Worm (Caenorhabditis elegans): Measurements from ENCODE around the gene nipa-1.

DNA sequence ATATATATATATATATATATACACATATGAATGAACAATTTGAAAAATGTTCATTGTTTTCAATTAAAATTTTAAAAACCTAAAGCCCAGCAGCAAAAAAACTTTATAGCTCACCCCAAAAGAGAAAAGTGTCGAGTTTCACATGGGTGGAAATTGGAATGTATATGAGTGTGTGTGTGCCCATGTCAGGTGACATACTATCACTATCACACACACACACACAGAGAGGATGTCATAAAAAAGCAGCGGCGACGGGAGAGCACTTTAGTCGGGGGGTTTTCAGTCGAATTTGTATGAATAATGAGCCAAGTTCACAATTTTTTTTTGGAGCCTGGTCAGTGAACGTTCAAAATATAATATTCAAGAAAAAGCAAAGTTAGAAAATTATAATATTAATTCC, 7.0 kb downstream of the nipa-1 start:
- TF ChIP-seq pha-4 (tag; optimal IDR thresholded peaks at IDR 0.05), result no peak
- no peak for TF ChIP-seq lin-40 (tag; optimal IDR thresholded peaks at IDR 0.05)
